Fruit fly (Drosophila melanogaster): ENCODE data around the gene eIF5B.

- TF ChIP-seq usp (GFP tag; optimal IDR thresholded peaks at IDR 0.05) (no peak), pan (optimal IDR thresholded peaks at IDR 0.05) (no peak), psq (optimal IDR thresholded peaks at IDR 0.05) (no peak), CG8478 (optimal IDR thresholded peaks at IDR 0.05) (no peak), EcR (GFP tag; optimal IDR thresholded peaks at IDR 0.05) (no peak), Dll (optimal IDR thresholded peaks at IDR 0.05) (no peak)
Measured at dm6 chr3L:3415633-3416198, 45.1 kb downstream of the eIF5B start.
